Worm (Caenorhabditis elegans) whole organism, L4 larva: Measurements from ENCODE around the gene ptr-19.
A peak's percentile ranks its signal among the peaks of the same experiment; 100 is the strongest.

Experiments used
- F44E2.7 ChIP-seq: fragments of 200-800 bp; sonication (Bioruptor generic); IDR thresholded peaks from 2 replicates; pipeline ENCODE4 v2.1.2; 2022; ENCODE audit warnings: missing genetic modification characterization, missing compliant biosample characterization
- F49E8.2 ChIP-seq: sonication (generic microtip); optimal IDR thresholded peaks from 2 replicates; lab custom pipeline; 2016; ENCODE audit warnings: missing compliant biosample characterization, mild to moderate bottlenecking, missing genetic modification characterization, borderline replicate concordance
- T20F7.1 ChIP-seq: fragments of 200-800 bp; sonication (Bioruptor generic); optimal IDR thresholded peaks from 2 replicates; lab custom pipeline; 2018; ENCODE audit warnings: mild to moderate bottlenecking, missing genetic modification characterization, missing compliant biosample characterization
- T26A8.4 ChIP-seq: fragments of 200-800 bp; sonication (Bioruptor generic); IDR thresholded peaks from 2 replicates; pipeline ENCODE4 v1.3.6; 2022; ENCODE audit warnings: missing genetic modification characterization, missing compliant biosample characterization
- Y48G9A.11 ChIP-seq: fragments of 200-800 bp; sonication (Bioruptor generic); IDR thresholded peaks from 2 replicates; pipeline ENCODE4 v1.3.6; 2022; ENCODE audit warnings: missing genetic modification reagents, missing genetic modification characterization, missing compliant biosample characterization
- Y5F2A.4 ChIP-seq: fragments of 200-800 bp; sonication (Bioruptor generic); optimal IDR thresholded peaks from 2 replicates; lab custom pipeline; 2018; ENCODE audit warnings: mild to moderate bottlenecking, missing genetic modification characterization, missing compliant biosample characterization
- ZK546.5 ChIP-seq, 2 experiments: sonication (generic microtip); optimal IDR thresholded peaks; 2 replicates each; lab custom pipeline; 2017; ENCODE audit warnings: missing biosample characterization in 2 of 2, missing genetic modification characterization in 2 of 2
- aha-1 ChIP-seq: fragments of 150-350 bp; peaks from one replicate; lab custom pipeline; 2014; ENCODE audit warnings: missing biosample characterization, missing genetic modification characterization
- aly-2 ChIP-seq: sonication (generic microtip); optimal IDR thresholded peaks from 2 replicates; lab custom pipeline; 2018; ENCODE audit warnings: missing biosample characterization, missing genetic modification characterization
- ama-1 ChIP-seq: fragments of 150-350 bp; optimal IDR thresholded peaks from 2 replicates; lab custom pipeline; 2014; ENCODE audit warnings: inconsistent platforms, mixed read lengths
- arid-1 ChIP-seq: fragments of 200-800 bp; sonication (Bioruptor generic); conservative IDR thresholded peaks from 2 replicates; pipeline ENCODE4 v1.3.6; 2022; ENCODE audit warnings: missing genetic modification reagents, missing genetic modification characterization, missing compliant biosample characterization
- attf-4 ChIP-seq: sonication (generic microtip); optimal IDR thresholded peaks from 3 replicates; lab custom pipeline; 2017; ENCODE audit warnings: missing biosample characterization, missing genetic modification characterization
- ceh-32 ChIP-seq: sonication (generic microtip); optimal IDR thresholded peaks from 2 replicates; lab custom pipeline; 2016; ENCODE audit warnings: mild to moderate bottlenecking, missing genetic modification characterization, missing compliant biosample characterization; ENCODE audit not compliant: poor library complexity
- ceh-44 ChIP-seq: fragments of 200-800 bp; sonication (Bioruptor generic); IDR thresholded peaks from 2 replicates; pipeline ENCODE4 v1.3.6; 2022; ENCODE audit warnings: missing genetic modification reagents, missing genetic modification characterization, missing compliant biosample characterization
- ceh-82 ChIP-seq: sonication (generic microtip); optimal IDR thresholded peaks from 2 replicates; lab custom pipeline; 2017; ENCODE audit warnings: missing biosample characterization, missing genetic modification characterization
- ces-1 ChIP-seq: fragments of 150-350 bp; sonication (generic microtip); optimal IDR thresholded peaks from 4 replicates; lab custom pipeline; 2014; ENCODE audit warnings: missing biosample characterization, missing genetic modification reagents, missing genetic modification characterization
- ctbp-1 ChIP-seq: fragments of 200-800 bp; sonication (Bioruptor generic); IDR thresholded peaks from 2 replicates; pipeline ENCODE4 v1.3.6; 2022; ENCODE audit warnings: missing genetic modification reagents, missing genetic modification characterization, missing compliant biosample characterization
- daf-12 ChIP-seq: fragments of 150-350 bp; optimal IDR thresholded peaks from 2 replicates; lab custom pipeline; 2014; ENCODE audit warnings: missing biosample characterization, missing genetic modification reagents, missing genetic modification characterization
- daf-19 ChIP-seq: fragments of 200-800 bp; sonication (Bioruptor generic); conservative IDR thresholded peaks from 2 replicates; pipeline ENCODE4 v1.3.6; 2022; ENCODE audit warnings: missing genetic modification characterization, missing compliant biosample characterization
- dmd-8 ChIP-seq: fragments of 200-800 bp; sonication (Bioruptor generic); IDR thresholded peaks from 2 replicates; pipeline ENCODE4 v1.3.6; 2022; ENCODE audit warnings: missing genetic modification characterization, missing compliant biosample characterization
- dpl-1 ChIP-seq: fragments of 150-350 bp; optimal IDR thresholded peaks from 2 replicates; lab custom pipeline; 2014; ENCODE audit warnings: missing biosample characterization, missing genetic modification reagents, missing genetic modification characterization
- dve-1 ChIP-seq: sonication (generic microtip); optimal IDR thresholded peaks from 2 replicates; lab custom pipeline; 2017; ENCODE audit warnings: antibody characterized with exemption, mild to moderate bottlenecking, missing genetic modification characterization, missing compliant biosample characterization; ENCODE audit not compliant: insufficient read depth
- egl-27 ChIP-seq: sonication (generic microtip); optimal IDR thresholded peaks from 3 replicates; lab custom pipeline; 2017; ENCODE audit warnings: missing biosample characterization, missing genetic modification reagents, missing genetic modification characterization
- fos-1 ChIP-seq: fragments of 150-350 bp; optimal IDR thresholded peaks from 2 replicates; lab custom pipeline; 2014; ENCODE audit warnings: missing biosample characterization, missing genetic modification characterization
- gei-8 ChIP-seq: fragments of 200-800 bp; sonication (Bioruptor generic); optimal IDR thresholded peaks from 2 replicates; lab custom pipeline; 2018; ENCODE audit warnings: mild to moderate bottlenecking, missing genetic modification characterization, missing compliant biosample characterization
- hlh-11 ChIP-seq: fragments of 200-800 bp; sonication (Bioruptor generic); optimal IDR thresholded peaks from 2 replicates; lab custom pipeline; 2018; ENCODE audit warnings: mild to moderate bottlenecking, missing genetic modification characterization, missing compliant biosample characterization
- lin-15B ChIP-seq: fragments of 150-350 bp; sonication (generic microtip); optimal IDR thresholded peaks from 3 replicates; lab custom pipeline; 2014; ENCODE audit warnings: missing biosample characterization, missing genetic modification characterization
- lin-29 ChIP-seq: fragments of 200-800 bp; sonication (Bioruptor generic); IDR thresholded peaks from 2 replicates; pipeline ENCODE4 v1.3.6; 2022; ENCODE audit warnings: missing genetic modification reagents, missing genetic modification characterization, missing compliant biosample characterization
- lin-39 ChIP-seq: fragments of 150-350 bp; optimal IDR thresholded peaks from 2 replicates; lab custom pipeline; 2014; ENCODE audit warnings: missing biosample characterization, missing genetic modification reagents, missing genetic modification characterization
- lir-3 ChIP-seq: sonication (generic microtip); optimal IDR thresholded peaks from 2 replicates; lab custom pipeline; 2016; ENCODE audit warnings: mild to moderate bottlenecking, missing genetic modification characterization, missing compliant biosample characterization
- madf-9 ChIP-seq: fragments of 200-800 bp; sonication (Bioruptor generic); conservative IDR thresholded peaks from 2 replicates; pipeline ENCODE4 v1.3.6; 2022; ENCODE audit warnings: missing genetic modification reagents, missing genetic modification characterization, missing compliant biosample characterization
- mep-1 ChIP-seq: fragments of 150-350 bp; sonication (generic microtip); optimal IDR thresholded peaks from 3 replicates; lab custom pipeline; 2014; ENCODE audit warnings: missing biosample characterization, missing genetic modification characterization
- mxl-2 ChIP-seq: fragments of 200-800 bp; sonication (Bioruptor generic); conservative IDR thresholded peaks from 2 replicates; pipeline ENCODE4 v1.3.6; 2022; ENCODE audit warnings: missing genetic modification reagents, missing genetic modification characterization, missing compliant biosample characterization
- nhr-102 ChIP-seq: sonication (generic microtip); optimal IDR thresholded peaks from 2 replicates; lab custom pipeline; 2016; ENCODE audit warnings: mild to moderate bottlenecking, missing genetic modification characterization, moderate library complexity, missing compliant biosample characterization
- nhr-11 ChIP-seq: fragments of 150-350 bp; optimal IDR thresholded peaks from 2 replicates; lab custom pipeline; 2014; ENCODE audit warnings: missing biosample characterization, missing genetic modification characterization
- nhr-111 ChIP-seq: fragments of 200-800 bp; sonication (Bioruptor generic); optimal IDR thresholded peaks from 2 replicates; lab custom pipeline; 2018; ENCODE audit warnings: mild to moderate bottlenecking, missing genetic modification characterization, missing compliant biosample characterization
- nhr-237 ChIP-seq: sonication (generic microtip); optimal IDR thresholded peaks from 2 replicates; lab custom pipeline; 2017; ENCODE audit warnings: missing biosample characterization, missing genetic modification characterization
- nhr-28 ChIP-seq: fragments of 150-350 bp; optimal IDR thresholded peaks from 2 replicates; lab custom pipeline; 2014; ENCODE audit warnings: missing biosample characterization, missing genetic modification characterization
- nhr-41 ChIP-seq: fragments of 200-800 bp; sonication (Bioruptor generic); IDR thresholded peaks from 2 replicates; pipeline ENCODE4 v1.3.6; 2022; ENCODE audit warnings: missing genetic modification reagents, missing genetic modification characterization, missing compliant biosample characterization
- nhr-76 ChIP-seq: fragments of 150-350 bp; optimal IDR thresholded peaks from 2 replicates; lab custom pipeline; 2014; ENCODE audit warnings: missing biosample characterization, missing genetic modification characterization
- php-3 ChIP-seq: fragments of 200-800 bp; sonication (Bioruptor generic); IDR thresholded peaks from 2 replicates; pipeline ENCODE4 v1.3.6; 2022; ENCODE audit warnings: missing genetic modification reagents, missing genetic modification characterization, missing compliant biosample characterization
- pqm-1 ChIP-seq: sonication (generic microtip); optimal IDR thresholded peaks from 2 replicates; lab custom pipeline; 2017; ENCODE audit warnings: missing biosample characterization, missing genetic modification characterization
- saeg-2 ChIP-seq: fragments of 200-800 bp; sonication (Bioruptor generic); IDR thresholded peaks from 2 replicates; pipeline ENCODE4 v1.3.6; 2022; ENCODE audit warnings: missing genetic modification reagents, missing genetic modification characterization, missing compliant biosample characterization
- set-16 ChIP-seq: fragments of 200-800 bp; sonication (Bioruptor generic); IDR thresholded peaks from 2 replicates; pipeline ENCODE4 v1.3.6; 2022; ENCODE audit warnings: missing genetic modification reagents, missing genetic modification characterization, missing compliant biosample characterization
- snpc-1.2 ChIP-seq: fragments of 200-800 bp; sonication (Bioruptor generic); IDR thresholded peaks from 2 replicates; pipeline ENCODE4 v1.3.6; 2022; ENCODE audit warnings: missing genetic modification reagents, missing genetic modification characterization, missing compliant biosample characterization
- spr-1 ChIP-seq: sonication (generic microtip); optimal IDR thresholded peaks from 2 replicates; lab custom pipeline; 2016; ENCODE audit warnings: mild to moderate bottlenecking, missing genetic modification characterization, missing compliant biosample characterization
- tra-1 ChIP-seq: fragments of 200-800 bp; sonication (Bioruptor generic); IDR thresholded peaks from 2 replicates; pipeline ENCODE4 v1.3.6; 2022; ENCODE audit warnings: missing genetic modification reagents, missing genetic modification characterization, missing compliant biosample characterization
- unc-130 ChIP-seq: sonication (generic microtip); optimal IDR thresholded peaks from 2 replicates; lab custom pipeline; 2016; ENCODE audit warnings: missing genetic modification reagents, missing genetic modification characterization, missing compliant biosample characterization
- vab-7 ChIP-seq: fragments of 200-800 bp; sonication (Bioruptor generic); IDR thresholded peaks from 2 replicates; pipeline ENCODE4 v1.3.6; 2022; ENCODE audit warnings: missing genetic modification reagents, missing genetic modification characterization, missing compliant biosample characterization
- zag-1 ChIP-seq: fragments of 150-350 bp; optimal IDR thresholded peaks from 2 replicates; lab custom pipeline; 2014; ENCODE audit warnings: missing biosample characterization, missing genetic modification characterization
- zfp-3 ChIP-seq: fragments of 200-800 bp; sonication (Bioruptor generic); conservative IDR thresholded peaks from 2 replicates; pipeline ENCODE4 v1.3.6; 2022; ENCODE audit warnings: missing genetic modification reagents, missing genetic modification characterization, missing compliant biosample characterization
- zip-2 ChIP-seq: fragments of 150-350 bp; optimal IDR thresholded peaks from 2 replicates; lab custom pipeline; 2014; ENCODE audit warnings: missing biosample characterization, missing genetic modification characterization
- ztf-11 ChIP-seq: fragments of 150-350 bp; optimal IDR thresholded peaks from 2 replicates; lab custom pipeline; 2014; ENCODE audit warnings: missing biosample characterization, missing genetic modification characterization
- ztf-7 ChIP-seq: fragments of 150-350 bp; optimal IDR thresholded peaks from 2 replicates; lab custom pipeline; 2014; ENCODE audit warnings: missing biosample characterization, missing genetic modification characterization

ptr-19 gene

ce11 chrIII:10819778-10820177 is 38.1 kb downstream of the ptr-19 start (continued):
- TF ChIP-seq attf-4 (tag; lab: Kevin White, UChicago) = no peak
- TF ChIP-seq ceh-82 (tag; lab: Kevin White, UChicago) = no peak
- TF ChIP-seq vab-7 (GFP tag; lab: Robert Waterston, UW) = no peak
- no peak for TF ChIP-seq nhr-102 (tag; lab: Kevin White, UChicago)
- TF ChIP-seq F44E2.7 (GFP tag; lab: Robert Waterston, UW) = no peak
- no peak for TF ChIP-seq T20F7.1
- TF ChIP-seq ztf-7 = no peak
- no peak for TF ChIP-seq madf-9
- no peak for TF ChIP-seq Y5F2A.4 (GFP tag; lab: Kevin White, UChicago)
- TF ChIP-seq saeg-2 (GFP tag; lab: Robert Waterston, UW) = no peak
- TF ChIP-seq dpl-1 (GFP tag; lab: Kevin White, UChicago) = no peak
- TF ChIP-seq dve-1 = no peak
- no peak for TF ChIP-seq mep-1 (tag; lab: Kevin White, UChicago)
- TF ChIP-seq mxl-2 (GFP tag; lab: Robert Waterston, UW) = 0 out of 2 replicates have a peak, but pooled peaks have one; percentile 45
- peak; percentile 68 for TF ChIP-seq hlh-11 (tag; lab: Kevin White, UChicago)
- no peak for TF ChIP-seq ceh-44 (GFP tag; lab: Robert Waterston, UW)
- TF ChIP-seq ceh-32 (tag; lab: Kevin White, UChicago) = no peak
- TF ChIP-seq F49E8.2 (tag; lab: Kevin White, UChicago) = no peak
- no peak for TF ChIP-seq ztf-11 (tag; lab: Kevin White, UChicago)
- TF ChIP-seq spr-1 (tag; lab: Kevin White, UChicago) = no peak
- peak; percentile 78 for TF ChIP-seq aha-1 (tag; lab: Kevin White, UChicago)
- no peak for TF ChIP-seq ZK546.5 (tag; optimal IDR thresholded peaks at IDR 0.05; lab: Kevin White, UChicago)
- TF ChIP-seq zfp-3 (GFP tag; lab: Robert Waterston, UW) = 0 out of 2 replicates have a peak, but pooled peaks have one; percentile 9
- TF ChIP-seq T26A8.4 (GFP tag; lab: Robert Waterston, UW) = 0 out of 2 replicates have a peak, but pooled peaks have one; percentile 10
- no peak for TF ChIP-seq nhr-76 (tag; lab: Kevin White, UChicago)
- no peak for TF ChIP-seq aly-2 (tag; lab: Kevin White, UChicago)
- TF ChIP-seq snpc-1.2 = no peak
- TF ChIP-seq php-3 (GFP tag; lab: Robert Waterston, UW) = no peak
- TF ChIP-seq ctbp-1 (GFP tag; lab: Robert Waterston, UW) = no peak
- peak; percentile 85 for TF ChIP-seq nhr-11 (tag; lab: Kevin White, UChicago)
- no peak for TF ChIP-seq pqm-1 (tag; lab: Kevin White, UChicago)
- no peak for TF ChIP-seq zag-1 (tag; lab: Kevin White, UChicago)
- no peak for TF ChIP-seq dmd-8 (GFP tag; lab: Robert Waterston, UW)
- TF ChIP-seq lin-15B = no peak
- no peak for TF ChIP-seq ces-1 (GFP tag; lab: Kevin White, UChicago)
- TF ChIP-seq zip-2 (tag; lab: Kevin White, UChicago) = no peak
- no peak for TF ChIP-seq unc-130 (GFP tag; lab: Kevin White, UChicago)
- TF ChIP-seq lin-39 (tag; lab: Kevin White, UChicago) = no peak
- TF ChIP-seq daf-19 (GFP tag; lab: Robert Waterston, UW) = no peak
- no peak for TF ChIP-seq nhr-237 (tag; lab: Kevin White, UChicago)
- TF ChIP-seq fos-1 (tag; lab: Kevin White, UChicago) = no peak
- no peak for TF ChIP-seq nhr-28 (tag; lab: Kevin White, UChicago)
- TF ChIP-seq nhr-41 = no peak
- no peak for TF ChIP-seq ama-1
- no peak for TF ChIP-seq arid-1 (GFP tag; lab: Robert Waterston, UW)
- TF ChIP-seq daf-12 (tag; lab: Kevin White, UChicago) = no peak
- TF ChIP-seq nhr-111 (GFP tag; lab: Kevin White, UChicago) = no peak
- TF ChIP-seq set-16 (GFP tag; lab: Robert Waterston, UW) = peak; percentile 57; the same call in 1 of the 2 replicates
- TF ChIP-seq gei-8 (GFP tag; lab: Kevin White, UChicago) = peak; percentile 14
- TF ChIP-seq Y48G9A.11 = no peak
- no peak for TF ChIP-seq lir-3 (tag; lab: Kevin White, UChicago)
- no peak for TF ChIP-seq lin-29 (GFP tag; lab: Robert Waterston, UW)
- no peak for TF ChIP-seq egl-27 (tag; lab: Kevin White, UChicago)
- TF ChIP-seq tra-1 (GFP tag; lab: Robert Waterston, UW) = no peak
